Fruit fly (Drosophila melanogaster): ENCODE results near the gene Fuca.

Gene Fuca

DNA sequence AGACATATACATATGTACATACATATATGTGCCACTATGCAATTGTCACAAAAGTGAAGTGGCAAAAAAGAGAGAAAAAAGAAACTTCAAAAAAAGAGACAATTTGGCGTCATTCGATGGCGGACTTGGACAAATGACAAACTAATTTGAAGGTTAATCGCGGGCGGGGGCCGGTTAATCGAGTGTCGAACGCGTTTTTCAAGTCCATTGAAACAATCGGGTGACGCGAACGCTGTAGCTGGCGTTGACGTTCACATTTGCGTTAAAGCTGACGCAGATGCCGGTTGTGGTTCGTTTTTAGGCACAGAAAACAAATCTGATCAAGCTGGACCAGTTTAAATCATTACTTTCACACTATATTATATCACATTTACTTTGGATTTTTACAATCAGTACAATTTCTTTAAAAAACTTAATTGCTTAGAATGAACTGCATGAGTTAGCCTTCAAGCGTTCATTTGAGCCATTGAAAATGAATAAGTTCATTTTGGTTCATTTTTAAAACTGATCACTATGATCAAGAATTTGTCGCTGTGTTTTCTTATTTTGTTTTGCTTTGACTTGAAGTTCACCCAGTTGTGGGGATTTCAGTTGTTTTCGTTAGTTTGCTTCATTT lies 11.3 kb upstream of the Fuca start (continued):
- TF ChIP-seq pho (GFP tag; optimal IDR thresholded peaks at IDR 0.05) (peak; percentile 40), NK7.1 (GFP tag; optimal IDR thresholded peaks at IDR 0.05) (no peak), repo (GFP tag; optimal IDR thresholded peaks at IDR 0.05) (no peak), ewg (GFP tag; optimal IDR thresholded peaks at IDR 0.05) (no peak), CG31224 (GFP tag; IDR thresholded peaks at IDR 0.05) (0 out of 2 replicates have a peak, but pooled peaks have one; percentile 7), Usf (GFP tag; optimal IDR thresholded peaks at IDR 0.05) (no peak), dmrt99B (tag; optimal IDR thresholded peaks at IDR 0.05) (peak; percentile 68), chif (GFP tag; optimal IDR thresholded peaks at IDR 0.05) (peak in 1 of 2 experiments; percentile 18), CG14441 (GFP tag; IDR thresholded peaks at IDR 0.05) (no peak), CG12236 (GFP tag; optimal IDR thresholded peaks at IDR 0.05) (no peak), CG9727 (GFP tag; optimal IDR thresholded peaks at IDR 0.05) (peak; percentile 22), fd3F (GFP tag; optimal IDR thresholded peaks at IDR 0.05) (peak; percentile 44), stwl (tag; optimal IDR thresholded peaks at IDR 0.05) (no peak), cas (GFP tag; IDR thresholded peaks at IDR 0.05) (no peak), crol (GFP tag; IDR thresholded peaks at IDR 0.05) (no peak), CG10431 (GFP tag; optimal IDR thresholded peaks at IDR 0.05) (no peak), tna (GFP tag; IDR thresholded peaks at IDR 0.05; ENCODE audit: partially characterized antibody) (no peak), CG8388 (GFP tag; optimal IDR thresholded peaks at IDR 0.05) (no peak), CG2678 (tag; optimal IDR thresholded peaks at IDR 0.05) (peak; percentile 77), Hey (tag; optimal IDR thresholded peaks at IDR 0.05) (no peak), CG8089 (GFP tag; optimal IDR thresholded peaks at IDR 0.05) (no peak), Dip2 (GFP tag; IDR thresholded peaks at IDR 0.05) (no peak), dan (GFP tag; IDR thresholded peaks at IDR 0.05) (no peak), Ets65A (GFP tag) (no peak), CG8924 (tag; optimal IDR thresholded peaks at IDR 0.05) (peak; percentile 63), insv (GFP tag; optimal IDR thresholded peaks at IDR 0.05) (no peak), salm (tag; optimal IDR thresholded peaks at IDR 0.05) (no peak), org-1 (GFP tag; optimal IDR thresholded peaks at IDR 0.05) (peak; percentile 61), CG18599 (GFP tag; optimal IDR thresholded peaks at IDR 0.05) (peak; percentile 69), chinmo (GFP tag; IDR thresholded peaks at IDR 0.05; ENCODE audit: partially characterized antibody) (peak; percentile 50; the same call in 1 of the 4 replicates), onecut (GFP tag; IDR thresholded peaks at IDR 0.05) (no peak), disco-r (GFP tag; optimal IDR thresholded peaks at IDR 0.05) (no peak), eve (GFP tag; optimal IDR thresholded peaks at IDR 0.05) (peak in 1 of 2 experiments; percentile 80), br (optimal IDR thresholded peaks at IDR 0.05) (no peak), Hr51 (GFP tag; optimal IDR thresholded peaks at IDR 0.05) (peak in 1 of 2 experiments; percentile 64), CG17359 (tag; optimal IDR thresholded peaks at IDR 0.05) (peak; percentile 43), Hsf (GFP tag; optimal IDR thresholded peaks at IDR 0.05) (peak; percentile 37), CG11093 (GFP tag; IDR thresholded peaks at IDR 0.05) (peak; percentile 40; the same call in 1 of the 3 replicates), jumu (GFP tag; optimal IDR thresholded peaks at IDR 0.05) (no peak), abd-A (tag; optimal IDR thresholded peaks at IDR 0.05) (peak; percentile 16), Bdp1 (GFP tag; optimal IDR thresholded peaks at IDR 0.05) (no peak), sr (GFP tag; IDR thresholded peaks at IDR 0.05) (no peak), Doc3 (GFP tag; IDR thresholded peaks at IDR 0.05; ENCODE audit: partially characterized antibody) (no peak), CG15073 (GFP tag; optimal IDR thresholded peaks at IDR 0.05) (no peak), dpn (GFP tag; optimal IDR thresholded peaks at IDR 0.05) (peak; percentile 20 to 66), CG7372 (GFP tag; IDR thresholded peaks at IDR 0.05) (peak; percentile 26; the same call in 1 of the 2 replicates), ci (GFP tag; IDR thresholded peaks at IDR 0.05) (no peak), CG11560 (tag; IDR thresholded peaks at IDR 0.05) (no peak), tgo (GFP tag; IDR thresholded peaks at IDR 0.05) (peak; percentile 44; the same call in 2 of the 3 replicates), ash1 (GFP tag; optimal IDR thresholded peaks at IDR 0.05) (no peak), mam (GFP tag; optimal IDR thresholded peaks at IDR 0.05) (peak; percentile 45)
